Fruit fly (Drosophila melanogaster) whole organism, embryonic: ENCODE data around the gene CG7264.

ENCODE experiments used
- Adf1 ChIP-seq: fragments of 200-800 bp; sonication (Bioruptor generic); IDR thresholded peaks from 2 replicates; pipeline ENCODE4 v1.3.6; 2022; ENCODE audit warnings: missing biosample characterization, missing genetic modification characterization
- CG10147 ChIP-seq: fragments of 200-800 bp; sonication (Bioruptor generic); optimal IDR thresholded peaks from 2 replicates; lab custom pipeline; 2019; ENCODE audit warnings: missing biosample characterization, mild to moderate bottlenecking, missing genetic modification characterization, moderate library complexity
- CG10267 ChIP-seq: fragments of 200-800 bp; sonication (Bioruptor generic); optimal IDR thresholded peaks from 2 replicates; lab custom pipeline; 2018; ENCODE audit warnings: missing biosample characterization, mild to moderate bottlenecking, missing genetic modification characterization, moderate library complexity
- CG10543 ChIP-seq: fragments of 200-800 bp; sonication (Bioruptor generic); optimal IDR thresholded peaks from 3 replicates; lab custom pipeline; 2017; ENCODE audit warnings: missing biosample characterization, mild to moderate bottlenecking, missing genetic modification characterization, moderate library complexity
- CG11504 ChIP-seq: fragments of 200-800 bp; sonication (Bioruptor generic); optimal IDR thresholded peaks from 3 replicates; lab custom pipeline; 2019; ENCODE audit warnings: missing biosample characterization, mild to moderate bottlenecking, missing genetic modification characterization, moderate library complexity
- CG1233 ChIP-seq: fragments of 200-800 bp; sonication (Bioruptor generic); optimal IDR thresholded peaks from 4 replicates; lab custom pipeline; 2018; ENCODE audit warnings: missing biosample characterization, mild to moderate bottlenecking, missing genetic modification characterization
- CG13624 ChIP-seq: fragments of 200-800 bp; sonication (Bioruptor generic); optimal IDR thresholded peaks from 2 replicates; lab custom pipeline; 2016; ENCODE audit warnings: missing biosample characterization, missing genetic modification characterization
- CG14710 ChIP-seq: fragments of 200-800 bp; sonication (Bioruptor generic); optimal IDR thresholded peaks from 3 replicates; lab custom pipeline; 2019; ENCODE audit warnings: missing biosample characterization, mild to moderate bottlenecking, missing genetic modification characterization, moderate library complexity
- CG14860 ChIP-seq: fragments of 200-800 bp; sonication (Bioruptor generic); IDR thresholded peaks from 3 replicates; pipeline ENCODE4 v1.3.6; 2022; ENCODE audit warnings: missing biosample characterization, missing genetic modification characterization; ENCODE audit not compliant: partially characterized antibody
- CG15514 ChIP-seq: fragments of 200-800 bp; sonication (Bioruptor generic); optimal IDR thresholded peaks from 3 replicates; lab custom pipeline; 2017; ENCODE audit warnings: missing biosample characterization, missing genetic modification characterization, mild to moderate bottlenecking, moderate library complexity, missing genetic modification reagents
- CG18599 ChIP-seq: fragments of 200-800 bp; sonication (Bioruptor generic); optimal IDR thresholded peaks from 3 replicates; lab custom pipeline; 2017; ENCODE audit warnings: missing biosample characterization, missing genetic modification characterization, mild to moderate bottlenecking, moderate library complexity, missing genetic modification reagents
- CG32772 ChIP-seq: fragments of 200-800 bp; sonication (Bioruptor generic); IDR thresholded peaks from 2 replicates; pipeline ENCODE4 v1.3.6; 2022; ENCODE audit warnings: missing biosample characterization, missing genetic modification characterization
- CG6791 ChIP-seq: fragments of 200-800 bp; sonication (Bioruptor generic); IDR thresholded peaks from 3 replicates; pipeline ENCODE4 v1.3.6; 2022; ENCODE audit warnings: missing biosample characterization, missing genetic modification characterization; ENCODE audit not compliant: partially characterized antibody
- CrebB ChIP-seq: fragments of 200-800 bp; sonication (Bioruptor generic); optimal IDR thresholded peaks from 3 replicates; lab custom pipeline; 2018; ENCODE audit warnings: missing biosample characterization, mild to moderate bottlenecking, missing genetic modification characterization
- E2f2 ChIP-seq: fragments of 200-800 bp; sonication (Bioruptor generic); IDR thresholded peaks from 2 replicates; pipeline ENCODE4 v1.3.6; 2022; ENCODE audit warnings: missing biosample characterization, missing genetic modification characterization
- HLHmδ ChIP-seq: fragments of 200-800 bp; sonication (Bioruptor generic); optimal IDR thresholded peaks from 2 replicates; lab custom pipeline; 2018; ENCODE audit warnings: missing biosample characterization, mild to moderate bottlenecking, missing genetic modification characterization, moderate library complexity
- MESR4 ChIP-seq: fragments of 200-800 bp; sonication (Bioruptor generic); optimal IDR thresholded peaks from 2 replicates; lab custom pipeline; 2018; ENCODE audit warnings: missing biosample characterization, mild to moderate bottlenecking, missing genetic modification characterization, moderate library complexity
- Myb ChIP-seq: fragments of 200-800 bp; sonication (Bioruptor generic); optimal IDR thresholded peaks from 2 replicates; lab custom pipeline; 2016; ENCODE audit warnings: missing biosample characterization, missing genetic modification characterization
- NC2β ChIP-seq: fragments of 200-800 bp; sonication (Bioruptor generic); optimal IDR thresholded peaks from 2 replicates; lab custom pipeline; 2016; ENCODE audit warnings: missing biosample characterization, missing genetic modification characterization
- Opbp ChIP-seq: fragments of 200-800 bp; sonication (Bioruptor generic); IDR thresholded peaks from 3 replicates; pipeline ENCODE4 v1.3.6; 2022; ENCODE audit warnings: missing biosample characterization, missing genetic modification characterization; ENCODE audit not compliant: partially characterized antibody
- Ravus ChIP-seq: fragments of 200-800 bp; sonication (Bioruptor generic); IDR thresholded peaks from 2 replicates; pipeline ENCODE4 v1.3.6; 2022; ENCODE audit warnings: missing biosample characterization, missing genetic modification characterization
- Scr ChIP-seq: fragments of 200-800 bp; sonication (Bioruptor generic); IDR thresholded peaks from 2 replicates; pipeline ENCODE4 v1.3.6; 2022; ENCODE audit warnings: missing biosample characterization, missing genetic modification characterization; ENCODE audit not compliant: partially characterized antibody
- Sry-β ChIP-seq: fragments of 200-800 bp; sonication (Bioruptor generic); optimal IDR thresholded peaks from 2 replicates; lab custom pipeline; 2018; ENCODE audit warnings: missing biosample characterization, mild to moderate bottlenecking, missing genetic modification characterization, moderate library complexity
- Sry-δ ChIP-seq: fragments of 200-800 bp; sonication (Bioruptor generic); optimal IDR thresholded peaks from 2 replicates; lab custom pipeline; 2016; ENCODE audit warnings: missing biosample characterization, missing genetic modification characterization
- YL-1 ChIP-seq: fragments of 200-800 bp; sonication (Bioruptor generic); optimal IDR thresholded peaks from 3 replicates; lab custom pipeline; 2017; ENCODE audit warnings: missing biosample characterization, mild to moderate bottlenecking, missing genetic modification characterization
- abd-A ChIP-seq: fragments of 200-800 bp; sonication (Bioruptor generic); optimal IDR thresholded peaks from 3 replicates; lab custom pipeline; 2019; ENCODE audit warnings: missing biosample characterization, mild to moderate bottlenecking, missing genetic modification characterization, moderate library complexity
- ac ChIP-seq: fragments of 200-800 bp; sonication (Bioruptor generic); optimal IDR thresholded peaks from 3 replicates; lab custom pipeline; 2017; ENCODE audit warnings: missing biosample characterization, mild to moderate bottlenecking, missing genetic modification characterization
- cad ChIP-seq: fragments of >200 bp; optimal IDR thresholded peaks from 2 replicates; lab custom pipeline; 2017; ENCODE audit warnings: missing biosample characterization, missing genetic modification characterization
- cg ChIP-seq: fragments of 200-800 bp; sonication (Bioruptor generic); optimal IDR thresholded peaks from 3 replicates; lab custom pipeline; 2019; ENCODE audit warnings: missing biosample characterization, mild to moderate bottlenecking, missing genetic modification characterization, moderate library complexity
- cwo ChIP-seq: fragments of 200-800 bp; sonication (Bioruptor generic); optimal IDR thresholded peaks from 3 replicates; lab custom pipeline; 2017; ENCODE audit warnings: missing biosample characterization, missing genetic modification characterization, mild to moderate bottlenecking, moderate library complexity, missing genetic modification reagents
- exex ChIP-seq: fragments of 200-800 bp; sonication (Bioruptor generic); optimal IDR thresholded peaks from 4 replicates; lab custom pipeline; 2018; ENCODE audit warnings: missing biosample characterization, mild to moderate bottlenecking, missing genetic modification characterization, moderate library complexity
- ftz-f1 ChIP-seq: fragments of 200-800 bp; sonication (Bioruptor generic); optimal IDR thresholded peaks from 2 replicates; lab custom pipeline; 2016; ENCODE audit warnings: missing biosample characterization, missing genetic modification characterization
- kay ChIP-seq: fragments of 200-800 bp; sonication (Bioruptor generic); optimal IDR thresholded peaks from 2 replicates; lab custom pipeline; 2016; ENCODE audit warnings: missing biosample characterization, missing genetic modification characterization
- lbe ChIP-seq: fragments of 200-800 bp; sonication (Bioruptor generic); optimal IDR thresholded peaks from 2 replicates; lab custom pipeline; 2016; ENCODE audit warnings: missing biosample characterization, mild to moderate bottlenecking, missing genetic modification characterization
- oc ChIP-seq: fragments of 200-800 bp; sonication (Bioruptor generic); optimal IDR thresholded peaks from 2 replicates; lab custom pipeline; 2018; ENCODE audit warnings: missing biosample characterization, mild to moderate bottlenecking, missing genetic modification characterization, moderate library complexity
- pb ChIP-seq: fragments of 200-800 bp; sonication (Bioruptor generic); optimal IDR thresholded peaks from 3 replicates; lab custom pipeline; 2016; ENCODE audit warnings: missing biosample characterization, missing genetic modification characterization
- pfk ChIP-seq: fragments of 200-800 bp; sonication (Bioruptor generic); optimal IDR thresholded peaks from 2 replicates; lab custom pipeline; 2018; ENCODE audit warnings: missing biosample characterization, mild to moderate bottlenecking, missing genetic modification characterization, moderate library complexity
- phol ChIP-seq: fragments of 200-800 bp; sonication (Bioruptor generic); optimal IDR thresholded peaks from 3 replicates; lab custom pipeline; 2018; ENCODE audit warnings: missing biosample characterization, mild to moderate bottlenecking, missing genetic modification characterization, moderate library complexity
- pzg ChIP-seq: fragments of 200-800 bp; sonication (Bioruptor generic); optimal IDR thresholded peaks from 3 replicates; lab custom pipeline; 2018; ENCODE audit warnings: missing biosample characterization, mild to moderate bottlenecking, missing genetic modification characterization, moderate library complexity
- run ChIP-seq: fragments of 200-800 bp; sonication (Bioruptor generic); optimal IDR thresholded peaks from 3 replicates; lab custom pipeline; 2018; ENCODE audit warnings: missing biosample characterization, mild to moderate bottlenecking, missing genetic modification characterization
- sens ChIP-seq: fragments of 200-800 bp; sonication (Bioruptor generic); peaks from one replicate; lab custom pipeline; 2016; ENCODE audit warnings: missing biosample characterization, missing genetic modification characterization
- stc ChIP-seq: fragments of 200-800 bp; sonication (Bioruptor generic); IDR thresholded peaks from 2 replicates; pipeline ENCODE4 v1.3.6; 2022; ENCODE audit warnings: missing biosample characterization, missing genetic modification characterization
- tna ChIP-seq: fragments of 200-800 bp; sonication (Bioruptor generic); IDR thresholded peaks from 2 replicates; pipeline ENCODE4 v1.3.6; 2022; ENCODE audit warnings: missing biosample characterization, missing genetic modification characterization; ENCODE audit not compliant: partially characterized antibody
- tup ChIP-seq: fragments of 200-800 bp; sonication (Bioruptor generic); optimal IDR thresholded peaks from 2 replicates; lab custom pipeline; 2016; ENCODE audit warnings: missing biosample characterization, mild to moderate bottlenecking, missing genetic modification characterization, moderate library complexity

Gene CG7264

DNA sequence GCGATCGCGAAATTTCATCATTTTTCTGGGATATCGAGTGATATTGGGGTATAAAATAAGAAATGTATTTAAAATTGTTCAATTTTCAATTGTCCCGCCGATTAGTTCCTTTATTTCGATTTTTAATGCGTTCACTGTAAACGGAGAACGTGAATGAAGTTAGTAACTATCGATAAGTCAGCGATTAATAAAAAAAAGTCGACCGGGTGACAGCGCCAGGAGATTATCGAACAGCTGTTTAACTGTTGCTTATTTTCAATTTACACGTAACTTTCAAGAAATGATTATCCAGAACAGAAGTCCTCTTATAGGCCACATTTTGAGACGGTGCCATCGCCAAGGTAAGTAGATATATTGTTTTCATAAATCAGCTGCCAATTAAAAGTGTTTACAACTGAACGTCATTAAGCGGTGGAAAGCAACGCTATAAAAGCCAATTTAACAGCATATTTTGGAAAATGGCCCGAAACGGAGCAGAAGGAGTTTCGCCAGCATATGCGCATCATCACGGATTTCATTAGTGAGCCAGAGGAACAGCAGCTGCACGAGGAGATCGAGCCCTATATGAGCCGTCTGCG lies 13.5 kb upstream of the CG7264 start, which contains the start of gene CG14130 (continued):
- TF ChIP-seq pzg (GFP tag; lab: Kevin White, UChicago) (peak; percentile 79), Myb (GFP tag; lab: Kevin White, UChicago) (peak; percentile 78), sens (GFP tag; lab: Kevin White, UChicago) (peak; percentile 81), CG14860 (GFP tag; lab: Robert Waterston, UW) (peak; percentile 91), pfk (GFP tag; lab: Kevin White, UChicago) (no peak), Ravus (GFP tag; lab: Robert Waterston, UW) (no peak), cg (no peak), CG32772 (GFP tag; lab: Robert Waterston, UW) (no peak), Scr (GFP tag; lab: Robert Waterston, UW) (peak; percentile 90), CG6791 (GFP tag; lab: Robert Waterston, UW) (peak; percentile 94), tna (GFP tag; lab: Robert Waterston, UW) (peak; percentile 92), CG10267 (tag; lab: Kevin White, UChicago) (no peak), CG14710 (tag; lab: Kevin White, UChicago) (peak; percentile 42), phol (tag; lab: Kevin White, UChicago) (peak; percentile 1), ftz-f1 (GFP tag; lab: Kevin White, UChicago) (no peak), stc (no peak), pb (GFP tag; lab: Kevin White, UChicago) (no peak), oc (tag; lab: Kevin White, UChicago) (peak; percentile 95), CG10147 (GFP tag; lab: Kevin White, UChicago) (no peak), E2f2 (GFP tag; lab: Robert Waterston, UW) (peak; percentile 98), cwo (GFP tag; lab: Kevin White, UChicago) (no peak), Opbp (GFP tag; lab: Robert Waterston, UW) (peak; percentile 92), kay (GFP tag; lab: Kevin White, UChicago) (no peak), Sry-δ (GFP tag; lab: Kevin White, UChicago) (peak; percentile 91), CG15514 (GFP tag; lab: Kevin White, UChicago) (peak; percentile 52), CG10543 (GFP tag; lab: Kevin White, UChicago) (no peak), exex (tag; lab: Kevin White, UChicago) (no peak)

DNA sequence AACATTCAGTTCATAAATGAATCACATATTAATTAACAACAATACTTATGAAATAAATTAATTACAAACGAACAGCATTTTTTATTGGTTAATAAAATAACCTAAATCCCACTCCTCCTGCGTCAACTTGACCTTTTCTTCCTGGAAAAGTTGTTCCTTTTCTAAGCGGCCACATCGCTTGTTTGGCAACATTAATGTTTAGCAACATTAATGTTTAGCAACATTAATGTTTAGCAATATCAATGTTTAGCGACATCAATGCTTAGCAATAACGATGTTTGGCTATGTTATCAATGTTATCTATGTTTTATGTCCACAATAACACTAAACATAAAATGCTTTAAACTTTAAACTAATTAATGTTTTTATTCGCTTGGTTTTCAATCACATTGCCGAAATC lies 12.2 kb upstream of the CG7264 start:
- TF ChIP-seq tup: no peak
- peak; percentile 99 for TF ChIP-seq CG11504
- TF ChIP-seq, all 482 proteins: peak for 1

DNA sequence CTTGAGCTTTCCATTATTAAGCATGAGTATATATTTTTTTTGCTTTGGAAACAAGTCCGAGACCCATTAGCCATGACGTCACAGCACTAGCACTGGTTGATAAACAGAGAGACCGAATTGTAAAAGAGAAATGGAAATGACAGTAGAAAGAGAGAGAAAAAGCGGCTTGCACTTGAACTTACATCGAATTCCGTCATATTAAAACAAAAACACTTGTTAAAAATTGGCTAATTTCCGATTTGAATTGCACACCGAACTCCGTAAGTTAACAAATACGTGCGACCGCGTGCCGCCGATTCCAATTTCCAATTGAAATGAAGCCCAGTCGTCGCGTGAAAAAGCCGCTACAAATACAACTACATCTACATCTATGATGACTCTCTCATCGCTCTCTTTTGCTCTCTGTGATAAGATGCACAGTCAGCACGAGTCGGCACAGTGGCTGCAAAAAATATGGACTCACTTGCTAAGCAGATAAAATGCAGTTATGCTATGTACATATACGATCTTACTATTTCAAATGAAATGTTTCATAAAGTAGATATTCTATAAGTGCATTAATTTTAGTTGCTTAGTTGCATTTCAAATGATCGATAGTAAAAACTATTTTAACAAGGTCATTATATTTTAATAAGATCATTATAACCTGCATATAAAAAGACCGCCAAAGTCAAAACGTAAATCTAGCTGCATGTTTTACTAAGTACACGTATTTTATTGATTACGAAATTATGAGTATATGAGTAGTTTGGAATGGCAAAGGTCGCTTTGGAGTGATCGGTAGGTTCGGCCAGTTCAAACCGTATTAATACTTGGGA lies 9.0 kb upstream of the CG7264 start:
- TF ChIP-seq CG13624 (GFP tag; lab: Kevin White, UChicago): peak; percentile 46
- peak; percentile 62 for TF ChIP-seq HLHmδ (GFP tag; lab: Kevin White, UChicago)
- peak; percentile 16 for TF ChIP-seq CG1233
- TF ChIP-seq Adf1 (GFP tag; lab: Robert Waterston, UW): no peak
- TF ChIP-seq abd-A (tag; lab: Kevin White, UChicago): no peak
- TF ChIP-seq CG14710 (tag; lab: Kevin White, UChicago): no peak
- peak; percentile 1 for TF ChIP-seq NC2β (GFP tag; lab: Kevin White, UChicago)
- no peak for TF ChIP-seq CG15514 (GFP tag; lab: Kevin White, UChicago)
- no peak for TF ChIP-seq run (tag; lab: Kevin White, UChicago)
- no peak for TF ChIP-seq ac
- peak; percentile 52 for TF ChIP-seq lbe
- peak; percentile 32; the same call in 1 of the 2 replicates for TF ChIP-seq E2f2 (GFP tag; lab: Robert Waterston, UW)
- TF ChIP-seq YL-1 (GFP tag; lab: Kevin White, UChicago): peak; percentile 10
- TF ChIP-seq CrebB: peak; percentile 63
- no peak for TF ChIP-seq cad (GFP tag; lab: Kevin White, UChicago)
- TF ChIP-seq MESR4: peak; percentile 14
- no peak for TF ChIP-seq Sry-β (GFP tag; lab: Kevin White, UChicago)
- peak; percentile 28 for TF ChIP-seq CG18599
